Worm (Caenorhabditis elegans) whole organism, L3 larva: ENCODE results near the gene snn-1.
A peak's percentile ranks its signal among the peaks of the same experiment; 100 is the strongest.

ENCODE experiments used
- R02D3.7 ChIP-seq: fragments of 150-350 bp; optimal IDR thresholded peaks from 2 replicates; lab custom pipeline; 2014; ENCODE audit warnings: missing biosample characterization, missing genetic modification characterization
- aly-2 ChIP-seq: fragments of 150-350 bp; optimal IDR thresholded peaks from 2 replicates; lab custom pipeline; 2014; ENCODE audit warnings: missing biosample characterization, missing genetic modification characterization
- ceh-28 ChIP-seq: fragments of 150-350 bp; optimal IDR thresholded peaks from 2 replicates; lab custom pipeline; 2014; ENCODE audit warnings: missing biosample characterization, missing genetic modification reagents, missing genetic modification characterization
- ceh-82 ChIP-seq: fragments of 150-350 bp; optimal IDR thresholded peaks from 2 replicates; lab custom pipeline; 2014; ENCODE audit warnings: missing biosample characterization, missing genetic modification characterization
- ceh-9 ChIP-seq: sonication (generic microtip); optimal IDR thresholded peaks from 2 replicates; lab custom pipeline; 2018; ENCODE audit warnings: missing biosample characterization, missing genetic modification characterization
- egl-27 ChIP-seq: sonication (generic microtip); optimal IDR thresholded peaks from 4 replicates; lab custom pipeline; 2017; ENCODE audit warnings: missing biosample characterization, missing genetic modification reagents, missing genetic modification characterization
- egl-5 ChIP-seq: fragments of 150-350 bp; optimal IDR thresholded peaks from 2 replicates; lab custom pipeline; 2017; ENCODE audit warnings: missing biosample characterization, missing genetic modification reagents, missing genetic modification characterization, inconsistent platforms
- elt-1 ChIP-seq: fragments of 150-350 bp; optimal IDR thresholded peaks from 2 replicates; lab custom pipeline; 2014; ENCODE audit warnings: missing biosample characterization, missing genetic modification characterization
- elt-2 ChIP-seq: sonication (generic microtip); optimal IDR thresholded peaks from 2 replicates; lab custom pipeline; 2016; ENCODE audit warnings: missing genetic modification reagents, mild to moderate bottlenecking, missing genetic modification characterization, missing compliant biosample characterization
- elt-3 ChIP-seq, 3 experiments: fragments of 150-350 bp in 1 of 3; sonication (generic microtip) in 2 of 3; optimal IDR thresholded peaks; 2 replicates in 2 of 3; 4 replicates in 1 of 3; lab custom pipeline; 2014 to 2017; ENCODE audit warnings: missing biosample characterization in 3 of 3, missing genetic modification characterization in 3 of 3
- eor-1 ChIP-seq, 2 experiments: fragments of 150-350 bp; optimal IDR thresholded peaks; 2 replicates each; lab custom pipeline; 2014 to 2018; ENCODE audit warnings: missing biosample characterization in 2 of 2, missing genetic modification characterization in 2 of 2
- hmg-11 ChIP-seq: sonication (generic microtip); optimal IDR thresholded peaks from 2 replicates; lab custom pipeline; 2016; ENCODE audit warnings: missing genetic modification characterization, missing compliant biosample characterization
- jun-1 ChIP-seq: fragments of 150-350 bp; optimal IDR thresholded peaks from 2 replicates; lab custom pipeline; 2014; ENCODE audit warnings: missing biosample characterization, missing genetic modification reagents, missing genetic modification characterization
- lin-15B ChIP-seq: fragments of 150-350 bp; optimal IDR thresholded peaks from 2 replicates; lab custom pipeline; 2014; ENCODE audit warnings: missing biosample characterization, missing genetic modification characterization
- lin-39 ChIP-seq: fragments of 150-350 bp; optimal IDR thresholded peaks from 2 replicates; lab custom pipeline; 2018; ENCODE audit warnings: missing biosample characterization, missing genetic modification reagents, missing genetic modification characterization
- lsy-12 ChIP-seq: sonication (generic microtip); optimal IDR thresholded peaks from 2 replicates; lab custom pipeline; 2016; ENCODE audit warnings: mild to moderate bottlenecking, missing genetic modification characterization, missing compliant biosample characterization
- mdl-1 ChIP-seq: fragments of 150-350 bp; optimal IDR thresholded peaks from 2 replicates; lab custom pipeline; 2014; ENCODE audit warnings: missing biosample characterization, missing genetic modification characterization
- mml-1 ChIP-seq: fragments of 150-350 bp; sonication (generic microtip); optimal IDR thresholded peaks from 3 replicates; lab custom pipeline; 2014; ENCODE audit warnings: missing biosample characterization, missing genetic modification characterization
- nfya-1 ChIP-seq: sonication (generic microtip); optimal IDR thresholded peaks from 2 replicates; lab custom pipeline; 2017; ENCODE audit warnings: missing genetic modification characterization, mild to moderate bottlenecking, missing compliant biosample characterization, antibody characterized with exemption, moderate library complexity; ENCODE audit not compliant: insufficient read depth
- nhr-11 ChIP-seq: fragments of 150-350 bp; optimal IDR thresholded peaks from 2 replicates; lab custom pipeline; 2014; ENCODE audit warnings: missing biosample characterization, missing genetic modification characterization
- nhr-12 ChIP-seq: fragments of 150-350 bp; optimal IDR thresholded peaks from 2 replicates; lab custom pipeline; 2014; ENCODE audit warnings: missing biosample characterization, missing genetic modification characterization
- nhr-23 ChIP-seq: fragments of 150-350 bp; optimal IDR thresholded peaks from 2 replicates; lab custom pipeline; 2014; ENCODE audit warnings: missing biosample characterization, missing genetic modification reagents, missing genetic modification characterization
- nhr-237 ChIP-seq: fragments of 150-350 bp; optimal IDR thresholded peaks from 2 replicates; lab custom pipeline; 2014; ENCODE audit warnings: missing biosample characterization, missing genetic modification characterization
- nhr-25 ChIP-seq: sonication (generic microtip); optimal IDR thresholded peaks from 2 replicates; lab custom pipeline; 2017; ENCODE audit warnings: missing biosample characterization, missing genetic modification characterization
- nhr-28 ChIP-seq: fragments of 150-350 bp; optimal IDR thresholded peaks from 2 replicates; lab custom pipeline; 2014; ENCODE audit warnings: missing biosample characterization, missing genetic modification characterization
- nhr-43 ChIP-seq: sonication (generic microtip); optimal IDR thresholded peaks from 2 replicates; lab custom pipeline; 2016; ENCODE audit warnings: mild to moderate bottlenecking, missing genetic modification characterization, missing compliant biosample characterization; ENCODE audit not compliant: poor library complexity, severe bottlenecking
- nhr-67 ChIP-seq: fragments of 150-350 bp; optimal IDR thresholded peaks from 2 replicates; lab custom pipeline; 2014; ENCODE audit warnings: missing biosample characterization, missing genetic modification characterization
- pha-4 ChIP-seq: fragments of 150-350 bp; optimal IDR thresholded peaks from 2 replicates; lab custom pipeline; 2014; ENCODE audit warnings: missing biosample characterization, missing genetic modification reagents, missing genetic modification characterization
- pqm-1 ChIP-seq: fragments of 150-350 bp; optimal IDR thresholded peaks from 2 replicates; lab custom pipeline; 2017; ENCODE audit warnings: missing biosample characterization, missing genetic modification characterization, inconsistent platforms
- tbx-2 ChIP-seq: sonication (generic microtip); optimal IDR thresholded peaks from 2 replicates; lab custom pipeline; 2016; ENCODE audit warnings: mild to moderate bottlenecking, missing genetic modification characterization, missing compliant biosample characterization
- unc-62 ChIP-seq: fragments of 150-350 bp; sonication (generic microtip); optimal IDR thresholded peaks from 4 replicates; lab custom pipeline; 2014; ENCODE audit warnings: missing biosample characterization, missing genetic modification reagents, missing genetic modification characterization
- zag-1 ChIP-seq: fragments of 150-350 bp; optimal IDR thresholded peaks from 2 replicates; lab custom pipeline; 2014; ENCODE audit warnings: missing biosample characterization, missing genetic modification characterization
- ztf-11 ChIP-seq: fragments of 150-350 bp; optimal IDR thresholded peaks from 2 replicates; lab custom pipeline; 2014; ENCODE audit warnings: missing biosample characterization, missing genetic modification characterization
- ztf-4 ChIP-seq: fragments of 150-350 bp; optimal IDR thresholded peaks from 2 replicates; lab custom pipeline; 2014; ENCODE audit warnings: missing biosample characterization, missing genetic modification characterization

snn-1 gene

ce11 chrIV:1814764-1815518 is at the start of gene snn-1:
snn-1 (minus strand) TSS chrIV:1815118.
- TF ChIP-seq lin-15B (tag; lab: Kevin White, UChicago) (no peak), hmg-11 (tag; lab: Kevin White, UChicago) (peak; percentile 37), zag-1 (tag; lab: Kevin White, UChicago) (no peak), ztf-4 (tag; lab: Kevin White, UChicago) (no peak), nhr-28 (tag; lab: Kevin White, UChicago) (no peak), elt-1 (tag; lab: Kevin White, UChicago) (no peak), elt-2 (tag; lab: Kevin White, UChicago) (no peak), nfya-1 (tag; lab: Kevin White, UChicago) (peak; percentile 30), pqm-1 (tag; lab: Kevin White, UChicago) (no peak), ceh-9 (tag; lab: Kevin White, UChicago) (no peak), nhr-67 (tag; lab: Kevin White, UChicago) (no peak)

ce11 chrIV:1862655-1863054 is 47.7 kb upstream of the snn-1 start:
- no peak for TF ChIP-seq ztf-4 (tag; lab: Kevin White, UChicago)
- no peak for TF ChIP-seq unc-62
- no peak for TF ChIP-seq elt-1 (tag; lab: Kevin White, UChicago)
- no peak for TF ChIP-seq eor-1 (tag; optimal IDR thresholded peaks at IDR 0.05; lab: Kevin White, UChicago)
- TF ChIP-seq nhr-67 (tag; lab: Kevin White, UChicago), result no peak
- TF ChIP-seq egl-5 (tag; lab: Kevin White, UChicago), result no peak
- no peak for TF ChIP-seq ceh-82 (tag; lab: Kevin White, UChicago)
- TF ChIP-seq elt-2 (tag; lab: Kevin White, UChicago), result no peak
- no peak for TF ChIP-seq nhr-237 (tag; lab: Kevin White, UChicago)
- TF ChIP-seq zag-1 (tag; lab: Kevin White, UChicago), result no peak
- no peak for TF ChIP-seq egl-27 (tag; lab: Kevin White, UChicago)
- no peak for TF ChIP-seq mml-1 (tag; lab: Kevin White, UChicago)
- TF ChIP-seq, all 47 proteins: peak for 0

- TF ChIP-seq lsy-12 (no peak), nfya-1 (tag; lab: Kevin White, UChicago) (peak; percentile 99)
- TF ChIP-seq, all 47 proteins: peak for 1
Measured at ce11 chrIV:1860965-1861364, 46.0 kb upstream of the snn-1 start.

ce11 chrIV:1859365-1859982 is 44.6 kb upstream of the snn-1 start:
- TF ChIP-seq pha-4 (tag; lab: Kevin White, UChicago) (peak; percentile 56), elt-1 (tag; lab: Kevin White, UChicago) (no peak), ztf-11 (tag; lab: Kevin White, UChicago) (no peak), nhr-25 (peak; percentile 50), jun-1 (tag; lab: Kevin White, UChicago) (peak; percentile 29), pqm-1 (tag; lab: Kevin White, UChicago) (peak; percentile 59), nhr-23 (peak; percentile 82), nhr-12 (tag; lab: Kevin White, UChicago) (no peak), nhr-43 (tag; lab: Kevin White, UChicago) (peak; percentile 62), lin-39 (no peak), aly-2 (tag; lab: Kevin White, UChicago) (no peak), elt-3 (tag; optimal IDR thresholded peaks at IDR 0.05; lab: Kevin White, UChicago) (peak in 1 of 3 experiments; percentile 1), ceh-28 (peak; percentile 24), elt-2 (tag; lab: Kevin White, UChicago) (peak; percentile 58)

- TF ChIP-seq hmg-11 (tag; lab: Kevin White, UChicago) (peak; percentile 71), mdl-1 (tag; lab: Kevin White, UChicago) (peak; percentile 66), lin-39 (peak; percentile 80), tbx-2 (tag; lab: Kevin White, UChicago) (peak; percentile 27), ceh-82 (tag; lab: Kevin White, UChicago) (no peak), nhr-23 (peak; percentile 49), nhr-11 (tag; lab: Kevin White, UChicago) (peak; percentile 66), elt-2 (tag; lab: Kevin White, UChicago) (peak; percentile 83), nhr-25 (peak; percentile 46), lin-15B (tag; lab: Kevin White, UChicago) (peak; percentile 23), R02D3.7 (tag; lab: Kevin White, UChicago) (peak; percentile 29), pqm-1 (tag; lab: Kevin White, UChicago) (peak; percentile 81), pha-4 (tag; lab: Kevin White, UChicago) (peak; percentile 78), jun-1 (tag; lab: Kevin White, UChicago) (peak; percentile 58), nfya-1 (tag; lab: Kevin White, UChicago) (peak; percentile 88), ztf-11 (tag; lab: Kevin White, UChicago) (no peak), ztf-4 (tag; lab: Kevin White, UChicago) (no peak), nhr-67 (tag; lab: Kevin White, UChicago) (no peak), nhr-43 (tag; lab: Kevin White, UChicago) (peak; percentile 31)
Measured at ce11 chrIV:1857866-1858271, 43.0 kb upstream of the snn-1 start.
